Worm (Caenorhabditis elegans): ENCODE measurements around the gene nspg-8.

Gene nspg-8

DNA sequence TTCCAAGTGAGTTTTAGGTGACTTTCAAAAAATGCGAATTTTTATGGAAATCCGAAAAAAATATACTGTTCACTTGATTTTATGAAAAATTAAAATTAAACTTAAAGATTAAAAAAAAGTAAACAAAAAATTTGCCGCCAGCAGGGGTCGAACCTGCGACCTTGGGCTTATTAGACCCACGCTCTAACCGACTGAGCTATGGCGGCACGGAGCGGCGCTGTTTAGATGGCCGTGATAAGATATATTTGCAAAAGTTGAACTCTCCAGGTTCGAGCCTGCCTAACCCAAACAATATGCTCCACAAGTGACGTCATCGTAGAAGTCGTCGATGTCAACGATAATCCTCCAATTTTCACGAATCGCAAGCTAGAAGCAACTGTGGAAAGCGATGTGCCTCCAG is 17.2 kb upstream of the nspg-8 start:
- peak; percentile 48 for TF ChIP-seq ztf-18 (tag; optimal IDR thresholded peaks at IDR 0.05)
- peak; percentile 89 for TF ChIP-seq tbp1 (GFP tag; optimal IDR thresholded peaks at IDR 0.05)
- peak; percentile 13 for TF ChIP-seq atf-7 (tag; optimal IDR thresholded peaks at IDR 0.05)
- TF ChIP-seq lin-26 (GFP tag; IDR thresholded peaks at IDR 0.05) = 0 out of 2 replicates have a peak, but pooled peaks have one; percentile 50
- TF ChIP-seq mcd-1 (GFP tag; IDR thresholded peaks at IDR 0.05) = 0 out of 2 replicates have a peak, but pooled peaks have one; percentile 29
- TF ChIP-seq dox-1 (GFP tag; IDR thresholded peaks at IDR 0.05) = 0 out of 2 replicates have a peak, but pooled peaks have one; percentile 23
- TF ChIP-seq D2030.7 (GFP tag; IDR thresholded peaks at IDR 0.05) = peak; percentile 56
- no peak for TF ChIP-seq ets-4 (GFP tag; optimal IDR thresholded peaks at IDR 0.05)
- peak; percentile 51 for TF ChIP-seq die-1 (tag; optimal IDR thresholded peaks at IDR 0.05)
- TF ChIP-seq ceh-79 (tag; optimal IDR thresholded peaks at IDR 0.05) = no peak
- peak; percentile 20 for TF ChIP-seq snpc-3.4 (tag; optimal IDR thresholded peaks at IDR 0.05)
- no peak for TF ChIP-seq lir-1 (GFP tag; conservative IDR thresholded peaks at IDR 0.05)
- TF ChIP-seq lsl-1 (GFP tag; optimal IDR thresholded peaks at IDR 0.05) = peak; percentile 16
- TF ChIP-seq B0261.1 (tag; optimal IDR thresholded peaks at IDR 0.05) = peak; percentile 69
- TF ChIP-seq ceh-100 (GFP tag; IDR thresholded peaks at IDR 0.05) = 0 out of 2 replicates have a peak, but pooled peaks have one; percentile 16
- TF ChIP-seq rpc-1 (optimal IDR thresholded peaks at IDR 0.05) = peak; percentile 51
- TF ChIP-seq rpc-1 (tag; optimal IDR thresholded peaks at IDR 0.05) = peak; percentile 73

DNA sequence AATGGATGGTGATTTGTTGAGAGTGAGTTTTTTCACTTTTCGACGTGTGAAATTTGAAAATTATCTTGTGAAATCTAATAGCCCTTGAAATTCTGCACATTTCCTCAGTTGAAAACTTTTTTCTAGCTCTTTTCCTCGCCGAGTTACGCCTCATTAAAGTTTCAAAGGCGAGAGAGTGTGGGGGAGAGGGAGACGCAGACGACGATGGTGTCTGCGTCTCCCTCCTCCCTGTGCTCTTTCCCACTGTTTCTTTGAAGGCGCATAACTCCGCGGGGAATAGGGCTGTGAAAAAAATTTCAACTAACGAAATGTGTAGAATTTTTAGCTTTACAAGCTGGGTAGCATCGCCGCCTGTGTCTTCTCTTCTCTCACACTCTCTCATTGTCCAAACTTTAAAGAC is 15.5 kb upstream of the nspg-8 start:
- TF ChIP-seq D2030.7 (GFP tag; IDR thresholded peaks at IDR 0.05) (no peak), hmg-1.2 (GFP tag; IDR thresholded peaks at IDR 0.05) (peak; percentile 95)

DNA sequence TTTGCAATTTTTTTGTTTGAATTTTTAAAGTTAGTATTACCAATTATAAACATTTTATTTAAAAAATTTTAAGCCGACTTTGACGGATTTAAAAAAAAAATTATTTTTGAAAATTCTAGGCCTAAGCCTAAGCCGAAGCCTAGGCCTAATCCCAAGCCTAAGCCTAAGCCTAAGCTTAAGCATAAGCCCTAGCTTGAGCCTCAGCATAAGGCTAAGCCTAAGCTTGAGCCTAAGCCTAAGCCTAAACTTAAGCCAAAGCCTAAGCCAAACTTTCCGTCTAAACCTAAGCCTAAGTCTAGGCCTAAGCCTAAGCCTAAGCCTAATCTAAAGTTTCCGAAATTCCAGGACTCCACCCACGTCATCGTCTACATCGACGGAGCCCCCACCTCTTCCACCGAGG is 12.2 kb upstream of the nspg-8 start:
- no peak for TF ChIP-seq pha-4 (tag; optimal IDR thresholded peaks at IDR 0.05)
- no peak for TF ChIP-seq dox-1 (GFP tag; IDR thresholded peaks at IDR 0.05)
- no peak for TF ChIP-seq rpc-1 (optimal IDR thresholded peaks at IDR 0.05)
- no peak for TF ChIP-seq rpc-1 (tag; optimal IDR thresholded peaks at IDR 0.05)
- no peak for TF ChIP-seq F23B12.7 (tag; optimal IDR thresholded peaks at IDR 0.05; ENCODE audit: insufficient read depth)

DNA sequence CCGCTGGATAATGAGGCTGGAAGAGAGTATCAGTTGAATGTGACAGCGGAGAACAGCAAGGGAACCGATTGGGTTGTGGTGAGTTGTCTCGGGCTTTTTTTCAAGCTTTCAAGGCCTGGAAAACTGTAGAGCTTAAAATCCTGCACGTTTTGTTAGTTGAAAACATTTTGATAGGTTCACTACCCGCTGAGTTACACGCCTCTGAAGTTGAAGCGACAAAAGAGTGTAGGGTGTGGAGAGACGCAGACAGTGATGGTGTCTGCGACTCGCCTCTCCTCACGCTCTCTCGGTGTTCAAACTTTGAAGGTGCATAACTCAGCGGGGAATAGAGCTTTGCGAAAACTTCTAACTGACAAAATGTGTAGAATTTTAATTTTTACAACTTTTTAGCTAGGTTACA is 8.5 kb upstream of the nspg-8 start:
- no peak for TF ChIP-seq gei-17 (GFP tag; optimal IDR thresholded peaks at IDR 0.05)
- no peak for TF ChIP-seq B0035.1 (tag; optimal IDR thresholded peaks at IDR 0.05)
- peak; percentile 61 for TF ChIP-seq hmg-1.2 (GFP tag; IDR thresholded peaks at IDR 0.05)

DNA sequence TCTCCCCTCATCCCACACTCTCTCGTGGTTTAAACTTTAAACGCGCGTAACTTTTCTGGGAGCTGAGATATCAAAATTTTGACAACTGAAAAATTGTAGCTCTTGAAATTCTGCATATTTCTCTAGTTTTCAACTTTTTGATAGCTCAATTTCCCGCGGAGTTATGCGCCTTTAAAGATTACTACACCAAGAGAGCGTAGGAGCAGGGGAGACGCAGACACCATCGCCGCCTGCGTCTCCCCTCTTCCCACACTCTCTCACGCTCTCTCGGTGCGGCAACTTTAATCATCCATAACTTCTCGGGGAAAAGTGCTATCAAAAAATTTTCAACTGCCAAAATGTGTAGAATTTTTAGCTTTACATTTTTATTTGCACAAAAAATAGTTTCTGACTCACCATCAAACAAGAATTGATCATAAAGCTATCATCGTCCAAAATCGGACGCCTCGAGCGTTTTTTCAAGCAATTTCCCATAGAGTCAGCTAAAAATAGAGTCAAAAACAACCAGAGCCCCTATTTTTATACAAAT is 5.7 kb upstream of the nspg-8 start, which contains the start of gene eak-3:
eak-3 (minus strand) TSS at position 479 of the 529 bp plus-strand sequence.
- TF ChIP-seq hmg-1.2 (GFP tag; IDR thresholded peaks at IDR 0.05) = peak; percentile 78
- TF ChIP-seq egl-18 (GFP tag; IDR thresholded peaks at IDR 0.05) = no peak

DNA sequence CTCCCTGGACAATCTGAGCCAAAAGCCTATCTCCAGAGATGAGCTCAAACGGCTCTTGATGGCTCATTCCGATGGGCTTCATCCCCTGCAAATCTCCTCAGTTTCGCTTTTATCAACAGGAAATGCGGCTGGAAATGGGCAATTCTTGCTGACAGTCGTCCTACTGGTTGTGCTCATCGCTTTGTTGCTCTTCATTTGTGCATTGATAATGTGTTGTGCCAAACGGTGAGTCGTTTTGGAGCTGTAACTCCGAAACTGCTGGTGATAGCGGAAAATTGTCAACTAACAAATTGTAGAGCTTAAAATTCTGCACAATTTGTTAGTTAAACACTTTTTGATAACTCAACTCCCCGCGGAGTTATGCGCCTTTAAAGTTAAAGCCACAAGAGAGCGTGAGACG is 2.9 kb upstream of the nspg-8 start:
- TF ChIP-seq dpl-1 (GFP tag; optimal IDR thresholded peaks at IDR 0.05) (no peak), tbp1 (GFP tag; optimal IDR thresholded peaks at IDR 0.05) (no peak), lir-1 (GFP tag; conservative IDR thresholded peaks at IDR 0.05) (no peak), F39B2.1 (GFP tag; IDR thresholded peaks at IDR 0.05) (no peak), mcd-1 (GFP tag; IDR thresholded peaks at IDR 0.05) (no peak), madf-10 (tag; optimal IDR thresholded peaks at IDR 0.05) (no peak), ceh-27 (GFP tag; optimal IDR thresholded peaks at IDR 0.05) (no peak), nfya-2 (GFP tag; IDR thresholded peaks at IDR 0.05) (no peak), mxl-1 (tag; optimal IDR thresholded peaks at IDR 0.05) (no peak)
